Worm (Caenorhabditis elegans) whole organism, late embryonic: Measurements from ENCODE around the gene F10E7.11.

ENCODE experiments used
- C08G9.2 ChIP-seq: sonication (generic microtip); optimal IDR thresholded peaks from 2 replicates; lab custom pipeline; 2016; ENCODE audit warnings: mild to moderate bottlenecking, missing genetic modification characterization, moderate library complexity, missing compliant biosample characterization
- C38D4.7 ChIP-seq: fragments of 200-800 bp; sonication (Bioruptor generic); optimal IDR thresholded peaks from 2 replicates; lab custom pipeline; 2018; ENCODE audit warnings: mild to moderate bottlenecking, missing genetic modification characterization, moderate library complexity, missing compliant biosample characterization
- K09A11.1 ChIP-seq: sonication (generic microtip); optimal IDR thresholded peaks from 2 replicates; lab custom pipeline; 2017; ENCODE audit warnings: antibody characterized with exemption, mild to moderate bottlenecking, missing genetic modification characterization, missing compliant biosample characterization; ENCODE audit not compliant: insufficient read depth
- Y22D7AL.16 ChIP-seq: sonication (generic microtip); optimal IDR thresholded peaks from 2 replicates; lab custom pipeline; 2016; ENCODE audit warnings: missing genetic modification characterization, missing compliant biosample characterization
- ceh-18 ChIP-seq: sonication (generic microtip); optimal IDR thresholded peaks from 2 replicates; lab custom pipeline; 2016; ENCODE audit warnings: missing genetic modification characterization, missing compliant biosample characterization
- ceh-19 ChIP-seq: fragments of 200-800 bp; sonication (Bioruptor generic); optimal IDR thresholded peaks from 2 replicates; lab custom pipeline; 2018; ENCODE audit warnings: mild to moderate bottlenecking, missing genetic modification characterization, missing compliant biosample characterization
- ceh-24 ChIP-seq: sonication (generic microtip); optimal IDR thresholded peaks from 2 replicates; lab custom pipeline; 2016; ENCODE audit warnings: mild to moderate bottlenecking, missing genetic modification characterization, missing compliant biosample characterization
- ceh-30 ChIP-seq: fragments of 150-350 bp; optimal IDR thresholded peaks from 2 replicates; lab custom pipeline; 2014; ENCODE audit warnings: missing biosample characterization, missing genetic modification characterization
- ceh-31 ChIP-seq: sonication (generic microtip); optimal IDR thresholded peaks from 2 replicates; lab custom pipeline; 2016; ENCODE audit warnings: missing genetic modification characterization, missing compliant biosample characterization
- ceh-34 ChIP-seq: sonication (generic microtip); optimal IDR thresholded peaks from 2 replicates; lab custom pipeline; 2016; ENCODE audit warnings: mild to moderate bottlenecking, missing genetic modification characterization, missing compliant biosample characterization
- ceh-9 ChIP-seq: sonication (generic microtip); optimal IDR thresholded peaks from 2 replicates; lab custom pipeline; 2016; ENCODE audit warnings: mild to moderate bottlenecking, missing genetic modification characterization, inconsistent platforms, missing compliant biosample characterization
- dmd-4 ChIP-seq: sonication (generic microtip); optimal IDR thresholded peaks from 2 replicates; lab custom pipeline; 2016; ENCODE audit warnings: borderline replicate concordance, missing genetic modification characterization, missing compliant biosample characterization
- ets-4 ChIP-seq: sonication (generic microtip); optimal IDR thresholded peaks from 2 replicates; lab custom pipeline; 2016; ENCODE audit warnings: missing genetic modification characterization, missing compliant biosample characterization
- fax-1 ChIP-seq: sonication (generic microtip); optimal IDR thresholded peaks from 2 replicates; lab custom pipeline; 2016; ENCODE audit warnings: missing genotype, missing genetic modification characterization, missing compliant biosample characterization
- fkh-10 ChIP-seq: fragments of 150-350 bp; optimal IDR thresholded peaks from 2 replicates; lab custom pipeline; 2014; ENCODE audit warnings: missing biosample characterization, missing genetic modification reagents, missing genetic modification characterization
- gmeb-2 ChIP-seq: sonication (generic microtip); optimal IDR thresholded peaks from 2 replicates; lab custom pipeline; 2016; ENCODE audit warnings: missing genetic modification characterization, inconsistent platforms, missing compliant biosample characterization
- hlh-13 ChIP-seq: fragments of 200-800 bp; sonication (Bioruptor generic); optimal IDR thresholded peaks from 2 replicates; lab custom pipeline; 2018; ENCODE audit warnings: mild to moderate bottlenecking, missing genetic modification characterization, missing compliant biosample characterization
- hlh-30 ChIP-seq: sonication (generic microtip); optimal IDR thresholded peaks from 2 replicates; lab custom pipeline; 2017; ENCODE audit warnings: antibody characterized with exemption, missing genetic modification characterization, missing compliant biosample characterization; ENCODE audit not compliant: insufficient read depth
- lim-6 ChIP-seq: sonication (generic microtip); optimal IDR thresholded peaks from 2 replicates; lab custom pipeline; 2016; ENCODE audit warnings: missing genetic modification characterization, missing compliant biosample characterization
- lin-11 ChIP-seq: fragments of 200-800 bp; sonication (Bioruptor generic); optimal IDR thresholded peaks from 2 replicates; lab custom pipeline; 2018; ENCODE audit warnings: mild to moderate bottlenecking, missing genetic modification characterization, missing compliant biosample characterization
- madf-2 ChIP-seq: sonication (generic microtip); optimal IDR thresholded peaks from 2 replicates; lab custom pipeline; 2017; ENCODE audit warnings: missing genetic modification characterization, missing compliant biosample characterization
- mec-3 ChIP-seq: sonication (generic microtip); optimal IDR thresholded peaks from 2 replicates; lab custom pipeline; 2016; ENCODE audit warnings: borderline replicate concordance, missing genetic modification characterization, missing compliant biosample characterization
- nhr-11 ChIP-seq: fragments of 150-350 bp; optimal IDR thresholded peaks from 2 replicates; lab custom pipeline; 2014; ENCODE audit warnings: missing biosample characterization, missing genetic modification characterization
- nhr-232 ChIP-seq: sonication (generic microtip); optimal IDR thresholded peaks from 2 replicates; lab custom pipeline; 2016; ENCODE audit warnings: missing genetic modification characterization, missing compliant biosample characterization
- npax-4 ChIP-seq: sonication (generic microtip); optimal IDR thresholded peaks from 2 replicates; lab custom pipeline; 2016; ENCODE audit warnings: missing genetic modification characterization, missing compliant biosample characterization
- odd-2 ChIP-seq: sonication (generic microtip); optimal IDR thresholded peaks from 2 replicates; lab custom pipeline; 2017; ENCODE audit warnings: antibody characterized with exemption, mild to moderate bottlenecking, missing genetic modification characterization, missing compliant biosample characterization
- pag-3 ChIP-seq: sonication (generic microtip); optimal IDR thresholded peaks from 2 replicates; lab custom pipeline; 2016; ENCODE audit warnings: missing compliant biosample characterization, missing genetic modification characterization, borderline replicate concordance
- pha-4 ChIP-seq: fragments of 150-350 bp; optimal IDR thresholded peaks from 2 replicates; lab custom pipeline; 2018; ENCODE audit warnings: missing biosample characterization, missing genetic modification reagents, missing genetic modification characterization
- pros-1 ChIP-seq: fragments of 150-350 bp; optimal IDR thresholded peaks from 2 replicates; lab custom pipeline; 2014; ENCODE audit warnings: missing biosample characterization, missing genetic modification reagents, missing genetic modification characterization
- ref-2 ChIP-seq: sonication (generic microtip); optimal IDR thresholded peaks from 2 replicates; lab custom pipeline; 2016; ENCODE audit warnings: missing genetic modification characterization, missing compliant biosample characterization
- rnt-1 ChIP-seq: sonication (generic microtip); optimal IDR thresholded peaks from 2 replicates; lab custom pipeline; 2016; ENCODE audit warnings: missing genetic modification characterization, missing compliant biosample characterization
- sox-2 ChIP-seq: fragments of 200-800 bp; sonication (Bioruptor generic); IDR thresholded peaks from 2 replicates; pipeline ENCODE4 v1.3.6; 2022; ENCODE audit warnings: missing genetic modification reagents, missing genetic modification characterization, missing compliant biosample characterization
- sox-4 ChIP-seq: sonication (generic microtip); optimal IDR thresholded peaks from 2 replicates; lab custom pipeline; 2017; ENCODE audit warnings: mild to moderate bottlenecking, missing genetic modification characterization, inconsistent platforms, missing compliant biosample characterization
- syd-9 ChIP-seq: sonication (generic microtip); optimal IDR thresholded peaks from 2 replicates; lab custom pipeline; 2016; ENCODE audit warnings: mild to moderate bottlenecking, missing genetic modification characterization, moderate library complexity, missing compliant biosample characterization
- tbx-7 ChIP-seq: sonication (generic microtip); optimal IDR thresholded peaks from 2 replicates; lab custom pipeline; 2016; ENCODE audit warnings: missing genotype, missing genetic modification characterization, missing compliant biosample characterization
- ttx-3 ChIP-seq: sonication (generic microtip); optimal IDR thresholded peaks from 2 replicates; lab custom pipeline; 2016; ENCODE audit warnings: missing genetic modification reagents, missing genetic modification characterization, missing compliant biosample characterization
- unc-55 ChIP-seq: sonication (generic microtip); optimal IDR thresholded peaks from 2 replicates; lab custom pipeline; 2017; ENCODE audit warnings: missing biosample characterization, missing genetic modification reagents, missing genetic modification characterization
- unc-86 ChIP-seq: sonication (generic microtip); optimal IDR thresholded peaks from 2 replicates; lab custom pipeline; 2016; ENCODE audit warnings: missing genetic modification characterization, missing compliant biosample characterization
- zip-5 ChIP-seq: sonication (generic microtip); optimal IDR thresholded peaks from 2 replicates; lab custom pipeline; 2016; ENCODE audit warnings: missing genetic modification characterization, missing compliant biosample characterization

Gene F10E7.11

DNA sequence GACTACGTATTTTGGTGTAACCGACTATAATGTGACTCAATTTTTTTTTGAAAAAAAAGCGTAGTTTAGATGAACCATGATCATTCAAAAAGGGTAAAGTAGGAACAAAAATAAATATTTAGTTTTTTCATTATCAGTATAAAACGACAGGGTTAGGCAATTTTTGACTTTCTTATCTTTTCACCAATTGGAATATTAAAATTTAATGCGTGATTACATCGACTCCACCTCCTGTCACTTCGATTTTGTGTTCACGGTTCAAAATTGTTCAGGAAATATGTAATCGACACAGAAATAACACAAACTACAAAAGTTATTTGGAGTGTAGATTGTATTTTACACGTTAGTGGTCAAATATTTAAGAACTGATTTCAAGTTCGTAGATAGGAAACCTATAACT, 44.1 kb upstream of the F10E7.11 start:
- TF ChIP-seq sox-4 (tag; lab: Kevin White, UChicago) (no peak), ceh-18 (tag; lab: Kevin White, UChicago) (no peak), ceh-24 (tag; lab: Kevin White, UChicago) (no peak), ceh-34 (tag; lab: Kevin White, UChicago) (no peak), syd-9 (no peak), mec-3 (no peak), C08G9.2 (no peak), ceh-30 (tag; lab: Kevin White, UChicago) (no peak), ref-2 (tag; lab: Kevin White, UChicago) (no peak), Y22D7AL.16 (tag; lab: Kevin White, UChicago) (no peak), unc-55 (GFP tag; lab: Kevin White, UChicago) (no peak), npax-4 (no peak), madf-2 (tag; lab: Kevin White, UChicago) (no peak), ets-4 (tag; lab: Kevin White, UChicago) (no peak)

DNA sequence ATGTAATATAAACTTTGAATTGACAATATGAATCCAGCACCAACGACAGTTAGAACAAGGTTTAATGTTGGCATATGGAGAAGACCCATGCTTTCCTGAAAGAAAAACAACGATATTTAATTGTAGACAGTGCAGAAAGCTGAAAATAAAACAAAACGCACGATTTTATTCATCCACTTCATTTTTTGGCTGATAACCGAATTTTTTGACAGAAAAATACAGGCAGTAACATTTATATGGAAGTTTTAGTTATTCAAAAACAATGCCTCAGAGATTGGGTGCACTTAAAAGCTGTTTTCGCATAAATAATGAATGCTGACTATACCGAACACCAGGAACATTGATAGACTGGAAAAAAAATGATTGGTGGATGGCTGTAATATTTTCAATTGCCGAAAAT, 43.1 kb upstream of the F10E7.11 start, which contains the start of gene mfsd-13.2:
Gene mfsd-13.2 (minus strand): TSS at position 101 of the 400 bp plus-strand sequence.
- TF ChIP-seq tbx-7 (tag; lab: Kevin White, UChicago) (no peak), K09A11.1 (tag; lab: Kevin White, UChicago) (no peak), C38D4.7 (GFP tag; lab: Kevin White, UChicago) (no peak), Y22D7AL.16 (tag; lab: Kevin White, UChicago) (no peak), pha-4 (tag; lab: Kevin White, UChicago) (no peak), hlh-30 (tag; lab: Kevin White, UChicago) (no peak), sox-4 (tag; lab: Kevin White, UChicago) (no peak), gmeb-2 (tag; lab: Kevin White, UChicago) (no peak), zip-5 (tag; lab: Kevin White, UChicago) (no peak), nhr-11 (tag; lab: Kevin White, UChicago) (no peak), npax-4 (no peak), fax-1 (tag; lab: Kevin White, UChicago) (no peak), lin-11 (no peak), rnt-1 (tag; lab: Kevin White, UChicago) (no peak), ttx-3 (tag; lab: Kevin White, UChicago) (no peak), odd-2 (no peak), dmd-4 (no peak), ceh-31 (no peak)

DNA sequence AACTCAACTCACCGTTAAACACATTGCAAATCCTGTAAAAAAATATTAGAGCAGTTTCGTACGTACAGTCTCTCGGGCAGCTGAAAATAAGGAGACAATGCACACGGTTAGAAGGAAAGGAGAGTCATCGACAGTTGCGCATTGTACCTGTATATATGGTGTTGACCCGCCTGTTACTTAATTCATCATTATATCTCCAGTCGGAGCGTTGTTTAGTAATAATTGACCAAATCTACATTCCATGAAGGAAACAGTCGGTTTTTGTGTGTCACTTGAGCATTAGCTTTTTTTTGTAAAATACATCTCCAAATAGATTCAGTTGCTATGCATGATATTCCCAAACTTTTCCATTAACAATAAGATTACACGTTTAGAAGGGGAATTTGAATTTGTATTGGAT, 38.8 kb upstream of the F10E7.11 start, which contains the start of gene C27H5.12:
Gene C27H5.12 (minus strand): TSS at position 101 of the 400 bp plus-strand sequence.
- TF ChIP-seq fkh-10 (GFP tag; lab: Kevin White, UChicago): no peak
- TF ChIP-seq sox-2 (GFP tag; lab: Robert Waterston, UW): no peak
- no peak for TF ChIP-seq npax-4
- TF ChIP-seq ceh-9: no peak
- TF ChIP-seq nhr-232 (tag; lab: Kevin White, UChicago): no peak
- TF ChIP-seq dmd-4: no peak
- TF ChIP-seq lim-6: no peak
- TF ChIP-seq C08G9.2: no peak
- no peak for TF ChIP-seq fax-1 (tag; lab: Kevin White, UChicago)
- no peak for TF ChIP-seq pros-1 (tag; lab: Kevin White, UChicago)
- no peak for TF ChIP-seq unc-86 (tag; lab: Kevin White, UChicago)
- no peak for TF ChIP-seq nhr-11 (tag; lab: Kevin White, UChicago)
- no peak for TF ChIP-seq hlh-13 (GFP tag; lab: Kevin White, UChicago)
- TF ChIP-seq ref-2 (tag; lab: Kevin White, UChicago): no peak
- TF ChIP-seq ceh-19 (GFP tag; lab: Kevin White, UChicago): no peak
- no peak for TF ChIP-seq madf-2 (tag; lab: Kevin White, UChicago)
- no peak for TF ChIP-seq rnt-1 (tag; lab: Kevin White, UChicago)
- no peak for TF ChIP-seq pag-3 (tag; lab: Kevin White, UChicago)
